Worm (Caenorhabditis elegans) whole organism, L1 larva: ENCODE data around the gene ostb-1.

Experiments used
- ces-1 ChIP-seq: fragments of 150-350 bp; optimal IDR thresholded peaks from 2 replicates; lab custom pipeline; 2014; ENCODE audit warnings: missing biosample characterization, missing genetic modification reagents, missing genetic modification characterization
- fos-1 ChIP-seq: fragments of 150-350 bp; optimal IDR thresholded peaks from 2 replicates; lab custom pipeline; 2014; ENCODE audit warnings: missing biosample characterization, missing genetic modification characterization
- mab-9 ChIP-seq: fragments of 200-800 bp; sonication (Bioruptor generic); IDR thresholded peaks from 2 replicates; pipeline ENCODE4 v1.3.6; 2022; ENCODE audit warnings: missing genetic modification reagents, missing genetic modification characterization, missing compliant biosample characterization
- nhr-237 ChIP-seq: fragments of 150-350 bp; optimal IDR thresholded peaks from 2 replicates; lab custom pipeline; 2014; ENCODE audit warnings: missing biosample characterization, missing genetic modification characterization
- nhr-28 ChIP-seq: fragments of 150-350 bp; optimal IDR thresholded peaks from 2 replicates; lab custom pipeline; 2014; ENCODE audit warnings: missing biosample characterization, missing genetic modification characterization
- nhr-76 ChIP-seq: sonication (generic microtip); optimal IDR thresholded peaks from 2 replicates; lab custom pipeline; 2017; ENCODE audit warnings: missing biosample characterization, missing genetic modification characterization
- pqm-1 ChIP-seq: sonication (generic microtip); optimal IDR thresholded peaks from 3 replicates; lab custom pipeline; 2017; ENCODE audit warnings: missing biosample characterization, missing genetic modification characterization

DNA sequence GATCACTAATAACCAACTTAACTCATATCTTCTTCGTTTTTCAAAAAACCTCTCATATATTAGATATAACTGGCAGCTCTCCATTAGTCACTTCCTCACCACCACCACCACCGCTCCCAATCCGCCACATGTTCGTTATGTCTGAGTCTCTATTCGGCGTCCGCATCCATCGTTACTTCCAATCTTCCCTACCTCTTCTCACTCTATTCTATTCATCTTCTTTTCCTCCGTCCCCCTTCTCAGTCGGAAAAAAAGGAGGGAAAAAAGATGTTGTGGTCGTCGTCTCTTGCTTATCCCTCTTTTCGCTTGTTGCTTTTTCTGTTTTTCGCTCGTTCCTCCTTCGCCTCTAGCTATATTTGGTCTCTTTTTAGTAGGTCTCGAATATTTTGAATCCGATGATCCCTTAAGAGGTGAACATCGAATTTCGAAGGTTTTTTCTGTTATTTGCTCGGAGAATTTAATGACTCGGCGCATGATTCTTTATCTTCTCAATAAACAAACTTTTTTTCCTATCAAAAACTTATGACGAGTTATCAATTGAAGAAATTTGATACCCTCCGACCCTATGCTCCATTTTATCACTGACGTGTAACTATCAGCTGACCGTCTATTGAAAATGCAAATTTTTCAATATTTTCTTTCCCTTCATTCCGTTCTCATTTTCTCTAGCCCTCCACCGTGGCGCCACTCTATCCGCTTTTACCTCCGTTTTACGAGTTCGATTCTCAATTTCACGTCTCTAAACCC is 27.7 kb downstream of the ostb-1 start:
- TF ChIP-seq nhr-237 (no peak), mab-9 (GFP tag; lab: Robert Waterston, UW) (no peak), ces-1 (no peak), nhr-28 (tag; lab: Kevin White, UChicago) (no peak), fos-1 (tag; lab: Kevin White, UChicago) (no peak), nhr-76 (tag; lab: Kevin White, UChicago) (no peak), pqm-1 (no peak)
